Worm (Caenorhabditis elegans): ENCODE measurements around the gene F23H11.5.

DNA sequence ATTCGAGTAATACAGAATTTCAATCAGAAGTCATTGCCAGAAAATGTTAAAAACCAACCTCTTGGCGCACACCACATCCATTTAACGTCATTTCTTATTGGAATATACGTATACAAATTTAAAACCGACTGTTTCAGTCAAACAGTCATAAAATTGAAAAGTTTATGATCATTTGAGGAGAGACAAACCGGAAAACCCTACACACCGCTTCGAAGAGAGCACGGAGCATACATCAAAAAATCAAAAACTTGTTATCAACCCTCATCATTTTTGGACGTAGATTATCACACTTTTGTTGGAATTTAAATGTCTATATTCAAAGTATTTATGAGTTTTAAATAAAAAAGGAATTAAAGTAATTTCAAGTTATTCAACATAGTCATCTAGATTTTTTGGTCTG is 19.4 kb downstream of the F23H11.5 start, which contains the start of gene T24C4.10:
- TF ChIP-seq nhr-25 (tag; optimal IDR thresholded peaks at IDR 0.05): no peak
- no peak for TF ChIP-seq eor-1 (tag; optimal IDR thresholded peaks at IDR 0.05)
- TF ChIP-seq ZK546.5 (tag; optimal IDR thresholded peaks at IDR 0.05): no peak
- TF ChIP-seq ztf-11 (tag; optimal IDR thresholded peaks at IDR 0.05): no peak
- TF ChIP-seq fos-1 (tag; optimal IDR thresholded peaks at IDR 0.05): no peak
- TF ChIP-seq fkh-10 (GFP tag; optimal IDR thresholded peaks at IDR 0.05): no peak

Data from whole organism, L3 larva.